Worm (Caenorhabditis elegans) whole organism, late embryonic: Measurements from ENCODE around the gene srh-92.

Experiments used
- F13H6.1 ChIP-seq: sonication (generic microtip); optimal IDR thresholded peaks from 2 replicates; lab custom pipeline; 2016; ENCODE audit warnings: missing genetic modification characterization, missing compliant biosample characterization
- K02D7.2 ChIP-seq: sonication (generic microtip); optimal IDR thresholded peaks from 2 replicates; lab custom pipeline; 2017; ENCODE audit warnings: mild to moderate bottlenecking, missing genetic modification characterization, missing compliant biosample characterization
- Y22D7AL.16 ChIP-seq: sonication (generic microtip); optimal IDR thresholded peaks from 2 replicates; lab custom pipeline; 2016; ENCODE audit warnings: missing genetic modification characterization, missing compliant biosample characterization
- ahr-1 ChIP-seq: sonication (generic microtip); optimal IDR thresholded peaks from 2 replicates; lab custom pipeline; 2016; ENCODE audit warnings: missing genetic modification characterization, missing compliant biosample characterization
- ceh-19 ChIP-seq: fragments of 200-800 bp; sonication (Bioruptor generic); optimal IDR thresholded peaks from 2 replicates; lab custom pipeline; 2018; ENCODE audit warnings: mild to moderate bottlenecking, missing genetic modification characterization, missing compliant biosample characterization
- ceh-2 ChIP-seq: sonication (generic microtip); optimal IDR thresholded peaks from 2 replicates; lab custom pipeline; 2016; ENCODE audit warnings: missing genotype, missing genetic modification characterization, missing compliant biosample characterization
- ceh-22 ChIP-seq: sonication (generic microtip); optimal IDR thresholded peaks from 2 replicates; lab custom pipeline; 2017; ENCODE audit warnings: missing biosample characterization, missing genetic modification characterization
- ceh-24 ChIP-seq: sonication (generic microtip); optimal IDR thresholded peaks from 2 replicates; lab custom pipeline; 2016; ENCODE audit warnings: mild to moderate bottlenecking, missing genetic modification characterization, missing compliant biosample characterization
- ceh-30 ChIP-seq: fragments of 150-350 bp; optimal IDR thresholded peaks from 2 replicates; lab custom pipeline; 2014; ENCODE audit warnings: missing biosample characterization, missing genetic modification characterization
- ceh-31 ChIP-seq: sonication (generic microtip); optimal IDR thresholded peaks from 2 replicates; lab custom pipeline; 2016; ENCODE audit warnings: missing genetic modification characterization, missing compliant biosample characterization
- ceh-34 ChIP-seq: sonication (generic microtip); optimal IDR thresholded peaks from 2 replicates; lab custom pipeline; 2016; ENCODE audit warnings: mild to moderate bottlenecking, missing genetic modification characterization, missing compliant biosample characterization
- ceh-45 ChIP-seq: fragments of 200-800 bp; sonication (Bioruptor generic); IDR thresholded peaks from 2 replicates; pipeline ENCODE4 v1.3.6; 2022; ENCODE audit warnings: missing genetic modification reagents, missing genetic modification characterization, missing compliant biosample characterization
- ceh-48 ChIP-seq: sonication (generic microtip); optimal IDR thresholded peaks from 2 replicates; lab custom pipeline; 2016; ENCODE audit warnings: missing genetic modification characterization, inconsistent platforms, missing compliant biosample characterization
- ceh-6 ChIP-seq: fragments of 200-800 bp; sonication (Bioruptor generic); optimal IDR thresholded peaks from 2 replicates; lab custom pipeline; 2018; ENCODE audit warnings: mild to moderate bottlenecking, missing genetic modification characterization, missing compliant biosample characterization
- elt-2 ChIP-seq: sonication (generic microtip); optimal IDR thresholded peaks from 2 replicates; lab custom pipeline; 2016; ENCODE audit warnings: missing genetic modification reagents, missing genetic modification characterization, missing compliant biosample characterization
- fkh-10 ChIP-seq: fragments of 150-350 bp; optimal IDR thresholded peaks from 2 replicates; lab custom pipeline; 2014; ENCODE audit warnings: missing biosample characterization, missing genetic modification reagents, missing genetic modification characterization
- fkh-6 ChIP-seq: sonication (generic microtip); optimal IDR thresholded peaks from 2 replicates; lab custom pipeline; 2016; ENCODE audit warnings: missing genetic modification characterization, missing compliant biosample characterization
- gmeb-2 ChIP-seq: sonication (generic microtip); optimal IDR thresholded peaks from 2 replicates; lab custom pipeline; 2016; ENCODE audit warnings: missing genetic modification characterization, inconsistent platforms, missing compliant biosample characterization
- hlh-30 ChIP-seq: sonication (generic microtip); optimal IDR thresholded peaks from 2 replicates; lab custom pipeline; 2017; ENCODE audit warnings: antibody characterized with exemption, missing genetic modification characterization, missing compliant biosample characterization; ENCODE audit not compliant: insufficient read depth
- hlh-6 ChIP-seq: sonication (generic microtip); optimal IDR thresholded peaks from 2 replicates; lab custom pipeline; 2016; ENCODE audit warnings: missing genotype, missing genetic modification characterization, missing compliant biosample characterization
- madf-2 ChIP-seq: sonication (generic microtip); optimal IDR thresholded peaks from 2 replicates; lab custom pipeline; 2017; ENCODE audit warnings: missing genetic modification characterization, missing compliant biosample characterization
- nhr-11 ChIP-seq: fragments of 150-350 bp; optimal IDR thresholded peaks from 2 replicates; lab custom pipeline; 2014; ENCODE audit warnings: missing biosample characterization, missing genetic modification characterization
- pax-1 ChIP-seq: fragments of 150-350 bp; optimal IDR thresholded peaks from 2 replicates; lab custom pipeline; 2014; ENCODE audit warnings: missing biosample characterization, missing genetic modification characterization
- pha-2 ChIP-seq: sonication (generic microtip); optimal IDR thresholded peaks from 2 replicates; lab custom pipeline; 2017; ENCODE audit warnings: mild to moderate bottlenecking, missing genetic modification characterization, missing compliant biosample characterization
- pha-4 ChIP-seq: fragments of 150-350 bp; optimal IDR thresholded peaks from 2 replicates; lab custom pipeline; 2018; ENCODE audit warnings: missing biosample characterization, missing genetic modification reagents, missing genetic modification characterization
- pros-1 ChIP-seq: fragments of 150-350 bp; optimal IDR thresholded peaks from 2 replicates; lab custom pipeline; 2014; ENCODE audit warnings: missing biosample characterization, missing genetic modification reagents, missing genetic modification characterization
- ref-2 ChIP-seq: sonication (generic microtip); optimal IDR thresholded peaks from 2 replicates; lab custom pipeline; 2016; ENCODE audit warnings: missing genetic modification characterization, missing compliant biosample characterization
- sox-2 ChIP-seq: fragments of 200-800 bp; sonication (Bioruptor generic); IDR thresholded peaks from 2 replicates; pipeline ENCODE4 v1.3.6; 2022; ENCODE audit warnings: missing genetic modification reagents, missing genetic modification characterization, missing compliant biosample characterization
- sox-4 ChIP-seq: sonication (generic microtip); optimal IDR thresholded peaks from 2 replicates; lab custom pipeline; 2017; ENCODE audit warnings: mild to moderate bottlenecking, missing genetic modification characterization, inconsistent platforms, missing compliant biosample characterization
- tbx-2 ChIP-seq: sonication (generic microtip); optimal IDR thresholded peaks from 2 replicates; lab custom pipeline; 2016; ENCODE audit warnings: missing genetic modification characterization, missing compliant biosample characterization
- tbx-7 ChIP-seq: sonication (generic microtip); optimal IDR thresholded peaks from 2 replicates; lab custom pipeline; 2016; ENCODE audit warnings: missing genotype, missing genetic modification characterization, missing compliant biosample characterization
- unc-42 ChIP-seq: sonication (generic microtip); optimal IDR thresholded peaks from 2 replicates; lab custom pipeline; 2016; ENCODE audit warnings: missing genotype, missing genetic modification characterization, missing compliant biosample characterization
- zip-5 ChIP-seq: sonication (generic microtip); optimal IDR thresholded peaks from 2 replicates; lab custom pipeline; 2016; ENCODE audit warnings: missing genetic modification characterization, missing compliant biosample characterization
- ztf-16 ChIP-seq: sonication (generic microtip); optimal IDR thresholded peaks from 2 replicates; lab custom pipeline; 2017; ENCODE audit warnings: missing genetic modification characterization, missing compliant biosample characterization

The srh-92 gene

ce11 chrV:7487518-7487917 lies 26.7 kb upstream of the srh-92 start, which contains the start of gene srbc-7:
TSS of gene srbc-7 (minus strand) at chrV:7487618.
- TF ChIP-seq Y22D7AL.16 (tag; lab: Kevin White, UChicago) (no peak), ref-2 (tag; lab: Kevin White, UChicago) (no peak), ceh-24 (tag; lab: Kevin White, UChicago) (no peak), ceh-45 (GFP tag; lab: Robert Waterston, UW) (no peak), elt-2 (no peak)
- TF ChIP-seq, all 69 proteins: peak for 0

DNA sequence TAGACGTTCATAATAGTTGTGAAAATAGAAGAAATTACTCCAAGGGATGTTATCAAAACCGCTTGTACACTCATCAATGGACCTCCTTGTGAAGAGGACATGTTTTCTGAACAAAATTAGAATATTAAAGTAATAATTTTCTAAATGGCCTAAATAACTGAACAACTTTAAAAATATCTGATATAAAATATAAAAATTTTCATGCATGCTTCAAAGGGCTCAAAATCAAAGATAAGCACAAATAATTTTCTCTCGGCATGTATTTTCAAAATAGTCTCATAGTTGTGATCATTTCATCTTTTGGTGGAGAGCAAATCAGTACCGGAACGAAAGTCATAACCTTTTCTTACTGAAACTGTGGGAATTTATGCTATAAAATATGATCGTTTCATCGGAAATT lies 24.2 kb upstream of the srh-92 start, which contains the start of gene srbc-8:
srbc-8 (minus strand) TSS at position 101 of the 400 bp plus-strand sequence.
- TF ChIP-seq ceh-30 (tag; lab: Kevin White, UChicago) (no peak), ztf-16 (tag; lab: Kevin White, UChicago) (no peak), sox-2 (GFP tag; lab: Robert Waterston, UW) (no peak), Y22D7AL.16 (tag; lab: Kevin White, UChicago) (no peak), pha-2 (tag; lab: Kevin White, UChicago) (no peak), hlh-6 (tag; lab: Kevin White, UChicago) (no peak), ceh-31 (no peak), ceh-2 (tag; lab: Kevin White, UChicago) (no peak), pros-1 (tag; lab: Kevin White, UChicago) (no peak), ceh-34 (tag; lab: Kevin White, UChicago) (no peak), ceh-22 (tag; lab: Kevin White, UChicago) (no peak), gmeb-2 (no peak), ceh-6 (GFP tag; lab: Kevin White, UChicago) (no peak), madf-2 (tag; lab: Kevin White, UChicago) (no peak), unc-42 (tag; lab: Kevin White, UChicago) (no peak), ahr-1 (no peak)

DNA sequence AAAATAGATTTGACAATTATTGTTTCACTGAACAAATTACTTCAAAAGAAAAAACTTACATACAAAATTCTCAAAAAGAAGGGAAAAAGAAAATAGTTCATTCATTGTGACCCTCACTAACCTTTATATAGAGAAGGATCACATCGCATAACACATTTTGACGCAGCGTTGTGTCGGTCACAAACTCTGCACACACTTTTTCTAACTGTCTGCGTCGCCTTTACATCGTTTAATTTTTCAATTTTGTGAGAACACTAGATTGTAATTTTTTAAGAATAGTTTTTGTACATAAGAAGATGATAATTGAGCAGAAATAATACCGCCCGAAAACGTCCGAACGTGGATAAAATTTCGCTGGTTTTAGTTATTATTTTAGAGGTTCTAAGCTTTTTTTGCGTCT lies 20.2 kb upstream of the srh-92 start, which contains the start of gene C18B10.6:
C18B10.6 (minus strand) TSS at position 101 of the 400 bp plus-strand sequence.
- TF ChIP-seq sox-4 (tag; lab: Kevin White, UChicago) (no peak), pha-4 (tag; lab: Kevin White, UChicago) (no peak)

ce11 chrV:7478404-7478803 lies 17.6 kb upstream of the srh-92 start, which contains the start of gene str-190:
TSS of gene str-190 (minus strand) at chrV:7478504.
- no peak for TF ChIP-seq fkh-10 (GFP tag; lab: Kevin White, UChicago)
- no peak for TF ChIP-seq nhr-11
- TF ChIP-seq ceh-45 (GFP tag; lab: Robert Waterston, UW): no peak
- TF ChIP-seq F13H6.1 (tag; lab: Kevin White, UChicago): no peak
- TF ChIP-seq ceh-19 (GFP tag; lab: Kevin White, UChicago): no peak
- TF ChIP-seq gmeb-2: no peak
- TF ChIP-seq tbx-2 (tag; lab: Kevin White, UChicago): no peak
- TF ChIP-seq fkh-6 (tag; lab: Kevin White, UChicago): no peak
- no peak for TF ChIP-seq K02D7.2 (tag; lab: Kevin White, UChicago)
- TF ChIP-seq tbx-7: no peak
- no peak for TF ChIP-seq ref-2 (tag; lab: Kevin White, UChicago)
- no peak for TF ChIP-seq zip-5 (tag; lab: Kevin White, UChicago)
- TF ChIP-seq hlh-30 (tag; lab: Kevin White, UChicago): no peak
- TF ChIP-seq ceh-48 (tag; lab: Kevin White, UChicago): no peak
- TF ChIP-seq pax-1 (tag; lab: Kevin White, UChicago): no peak

- TF ChIP-seq ztf-16 (tag; lab: Kevin White, UChicago) (no peak), ceh-24 (tag; lab: Kevin White, UChicago) (no peak)
Measured at ce11 chrV:7476766-7477165, 16.0 kb upstream of the srh-92 start, which contains the start of gene srh-125. TSS of gene srh-125 (minus strand) at chrV:7476866.
